Fruit fly (Drosophila melanogaster) whole organism, embryonic: ENCODE measurements around the gene Sap30.

Experiments used
- CG10431 ChIP-seq: fragments of 200-800 bp; sonication (Bioruptor generic); optimal IDR thresholded peaks from 3 replicates; lab custom pipeline; 2018; ENCODE audit warnings: missing biosample characterization, mild to moderate bottlenecking, missing genetic modification characterization
- CG12236 ChIP-seq: fragments of 200-800 bp; sonication (Bioruptor generic); optimal IDR thresholded peaks from 2 replicates; lab custom pipeline; 2016; ENCODE audit warnings: missing biosample characterization, missing genetic modification characterization
- CG12299 ChIP-seq: fragments of 200-800 bp; sonication (Bioruptor generic); optimal IDR thresholded peaks from 2 replicates; lab custom pipeline; 2018; ENCODE audit warnings: missing biosample characterization, mild to moderate bottlenecking, missing genetic modification characterization
- CG12744 ChIP-seq: fragments of 200-800 bp; sonication (Bioruptor generic); optimal IDR thresholded peaks from 2 replicates; lab custom pipeline; 2016; ENCODE audit warnings: missing biosample characterization, missing genetic modification characterization
- CG16815 ChIP-seq: fragments of 200-800 bp; sonication (Bioruptor generic); optimal IDR thresholded peaks from 3 replicates; lab custom pipeline; 2017; ENCODE audit warnings: missing biosample characterization, mild to moderate bottlenecking, missing genetic modification characterization
- CG18011 ChIP-seq: fragments of 200-800 bp; sonication (Bioruptor generic); optimal IDR thresholded peaks from 2 replicates; lab custom pipeline; 2017; ENCODE audit warnings: missing biosample characterization, missing genetic modification characterization, mild to moderate bottlenecking, moderate library complexity, missing genotype
- CG30403 ChIP-seq: fragments of 200-800 bp; sonication (Bioruptor generic); optimal IDR thresholded peaks from 3 replicates; lab custom pipeline; 2016; ENCODE audit warnings: missing biosample characterization, missing genetic modification characterization
- CG31388 ChIP-seq: fragments of 200-800 bp; sonication (Bioruptor generic); optimal IDR thresholded peaks from 2 replicates; lab custom pipeline; 2016; ENCODE audit warnings: missing biosample characterization, missing genetic modification characterization
- CG3995 ChIP-seq: fragments of 200-800 bp; sonication (Bioruptor generic); optimal IDR thresholded peaks from 3 replicates; lab custom pipeline; 2016; ENCODE audit warnings: missing biosample characterization, missing genetic modification characterization
- CG4730 ChIP-seq: fragments of 200-800 bp; sonication (Bioruptor generic); IDR thresholded peaks from 2 replicates; pipeline ENCODE4 v1.3.6; 2022; ENCODE audit warnings: missing biosample characterization, missing genetic modification characterization
- CG6254 ChIP-seq: fragments of 200-800 bp; sonication (Bioruptor generic); optimal IDR thresholded peaks from 3 replicates; lab custom pipeline; 2017; ENCODE audit warnings: mild to moderate bottlenecking, missing biosample characterization, missing genetic modification reagents, missing genetic modification characterization
- CG6683 ChIP-seq: fragments of 200-800 bp; sonication (Bioruptor generic); optimal IDR thresholded peaks from 2 replicates; lab custom pipeline; 2017; ENCODE audit warnings: missing biosample characterization, mild to moderate bottlenecking, missing genetic modification characterization, missing genetic modification reagents
- CG8388 ChIP-seq: fragments of 200-800 bp; sonication (Bioruptor generic); optimal IDR thresholded peaks from 2 replicates; lab custom pipeline; 2019; ENCODE audit warnings: missing biosample characterization, mild to moderate bottlenecking, missing genetic modification characterization, moderate library complexity
- CG9817 ChIP-seq: fragments of 200-800 bp; sonication (Bioruptor generic); optimal IDR thresholded peaks from 2 replicates; lab custom pipeline; 2018; ENCODE audit warnings: missing biosample characterization, mild to moderate bottlenecking, missing genetic modification characterization, moderate library complexity
- CTCF ChIP-seq: fragments of 200-800 bp; sonication (Bioruptor generic); optimal IDR thresholded peaks from 2 replicates; lab custom pipeline; 2017; ENCODE audit warnings: missing biosample characterization, mild to moderate bottlenecking, missing genetic modification characterization, moderate library complexity
- CoRest ChIP-seq: fragments of 200-800 bp; sonication (Bioruptor generic); optimal IDR thresholded peaks from 3 replicates; lab custom pipeline; 2018; ENCODE audit warnings: missing biosample characterization, mild to moderate bottlenecking, missing genetic modification characterization, moderate library complexity
- CrebB ChIP-seq: fragments of 200-800 bp; sonication (Bioruptor generic); optimal IDR thresholded peaks from 3 replicates; lab custom pipeline; 2018; ENCODE audit warnings: missing biosample characterization, mild to moderate bottlenecking, missing genetic modification characterization
- D19A ChIP-seq: fragments of 200-800 bp; optimal IDR thresholded peaks from 3 replicates; lab custom pipeline; 2019; ENCODE audit warnings: missing biosample characterization, mild to moderate bottlenecking, missing genetic modification characterization, moderate library complexity
- Fer2 ChIP-seq: fragments of 200-800 bp; sonication (Bioruptor generic); optimal IDR thresholded peaks from 2 replicates; lab custom pipeline; 2018; ENCODE audit warnings: missing biosample characterization, mild to moderate bottlenecking, missing genetic modification characterization, moderate library complexity
- HLH3B ChIP-seq: fragments of 200-800 bp; sonication (Bioruptor generic); IDR thresholded peaks from 2 replicates; pipeline ENCODE4 v1.3.6; 2022; ENCODE audit warnings: missing biosample characterization, missing genetic modification characterization
- HLHmδ ChIP-seq: fragments of 200-800 bp; sonication (Bioruptor generic); optimal IDR thresholded peaks from 2 replicates; lab custom pipeline; 2018; ENCODE audit warnings: missing biosample characterization, mild to moderate bottlenecking, missing genetic modification characterization, moderate library complexity
- Hmr ChIP-seq: fragments of 200-800 bp; sonication (Bioruptor generic); optimal IDR thresholded peaks from 3 replicates; lab custom pipeline; 2017; ENCODE audit warnings: mild to moderate bottlenecking, missing biosample characterization, missing genetic modification reagents, missing genetic modification characterization
- Hr39 ChIP-seq: fragments of >200 bp; optimal IDR thresholded peaks from 2 replicates; lab custom pipeline; 2017
- Lhr ChIP-seq: fragments of 200-800 bp; sonication (Bioruptor generic); optimal IDR thresholded peaks from 3 replicates; lab custom pipeline; 2017; ENCODE audit warnings: mild to moderate bottlenecking, missing biosample characterization, missing genetic modification reagents, missing genetic modification characterization
- Myb ChIP-seq: fragments of 200-800 bp; sonication (Bioruptor generic); optimal IDR thresholded peaks from 2 replicates; lab custom pipeline; 2016; ENCODE audit warnings: missing biosample characterization, missing genetic modification characterization
- NC2α ChIP-seq: fragments of 200-800 bp; sonication (Bioruptor generic); optimal IDR thresholded peaks from 2 replicates; lab custom pipeline; 2016; ENCODE audit warnings: missing biosample characterization, missing genetic modification characterization
- Opbp ChIP-seq: fragments of 200-800 bp; sonication (Bioruptor generic); IDR thresholded peaks from 3 replicates; pipeline ENCODE4 v1.3.6; 2022; ENCODE audit warnings: missing biosample characterization, missing genetic modification characterization; ENCODE audit not compliant: partially characterized antibody
- Rx ChIP-seq: fragments of 200-800 bp; sonication (Bioruptor generic); IDR thresholded peaks from 2 replicates; pipeline ENCODE4 v1.3.6; 2022; ENCODE audit warnings: missing biosample characterization, missing genetic modification characterization
- Sry-δ ChIP-seq: fragments of 200-800 bp; sonication (Bioruptor generic); optimal IDR thresholded peaks from 2 replicates; lab custom pipeline; 2016; ENCODE audit warnings: missing biosample characterization, missing genetic modification characterization
- Tbp ChIP-seq: fragments of >200 bp; optimal IDR thresholded peaks from 2 replicates; lab custom pipeline; 2018; ENCODE audit warnings: missing biosample characterization, missing genetic modification characterization
- cato ChIP-seq: fragments of 200-800 bp; sonication (Bioruptor generic); optimal IDR thresholded peaks from 2 replicates; lab custom pipeline; 2016; ENCODE audit warnings: missing biosample characterization, missing genetic modification characterization, borderline replicate concordance
- chm ChIP-seq: fragments of 200-800 bp; sonication (Bioruptor generic); IDR thresholded peaks from 2 replicates; pipeline ENCODE4 v1.3.6; 2022; ENCODE audit warnings: missing biosample characterization, missing genetic modification characterization
- cwo ChIP-seq: fragments of 200-800 bp; sonication (Bioruptor generic); optimal IDR thresholded peaks from 3 replicates; lab custom pipeline; 2017; ENCODE audit warnings: missing biosample characterization, missing genetic modification characterization, mild to moderate bottlenecking, moderate library complexity, missing genetic modification reagents
- disco-r ChIP-seq: fragments of 200-800 bp; sonication (Bioruptor generic); optimal IDR thresholded peaks from 2 replicates; lab custom pipeline; 2016; ENCODE audit warnings: missing biosample characterization, missing genetic modification characterization
- emc ChIP-seq: fragments of 200-800 bp; sonication (Bioruptor generic); optimal IDR thresholded peaks from 2 replicates; lab custom pipeline; 2016; ENCODE audit warnings: missing biosample characterization, missing genetic modification characterization
- fd64A ChIP-seq: fragments of 200-800 bp; sonication (Bioruptor generic); optimal IDR thresholded peaks from 3 replicates; lab custom pipeline; 2018; ENCODE audit warnings: missing biosample characterization, mild to moderate bottlenecking, missing genetic modification characterization
- gem ChIP-seq: fragments of 200-800 bp; sonication (Bioruptor generic); optimal IDR thresholded peaks from 2 replicates; lab custom pipeline; 2019; ENCODE audit warnings: missing biosample characterization, mild to moderate bottlenecking, missing genetic modification characterization, moderate library complexity
- grau ChIP-seq: fragments of 200-800 bp; optimal IDR thresholded peaks from 3 replicates; lab custom pipeline; 2019; ENCODE audit warnings: missing biosample characterization, mild to moderate bottlenecking, missing genetic modification characterization, moderate library complexity
- jigr1 ChIP-seq: fragments of 200-800 bp; sonication (Bioruptor generic); IDR thresholded peaks from 3 replicates; pipeline ENCODE4 v1.3.6; 2022; ENCODE audit warnings: missing biosample characterization, missing genetic modification characterization
- lilli ChIP-seq: fragments of 200-800 bp; sonication (Bioruptor generic); optimal IDR thresholded peaks from 3 replicates; lab custom pipeline; 2016; ENCODE audit warnings: missing biosample characterization, missing genetic modification characterization
- luna ChIP-seq: fragments of 200-800 bp; sonication (Bioruptor generic); optimal IDR thresholded peaks from 2 replicates; lab custom pipeline; 2016; ENCODE audit warnings: missing biosample characterization, missing genetic modification characterization
- mirr ChIP-seq: fragments of 200-800 bp; sonication (Bioruptor generic); optimal IDR thresholded peaks from 3 replicates; lab custom pipeline; 2018; ENCODE audit warnings: missing biosample characterization, mild to moderate bottlenecking, missing genetic modification characterization
- pb ChIP-seq: fragments of 200-800 bp; sonication (Bioruptor generic); optimal IDR thresholded peaks from 3 replicates; lab custom pipeline; 2016; ENCODE audit warnings: missing biosample characterization, missing genetic modification characterization
- prd ChIP-seq, 3 experiments: fragments of >200 bp in 2 of 3; fragments of 200-800 bp in 1 of 3; sonication (Bioruptor generic) in 1 of 3; optimal IDR thresholded peaks in 2 of 3; IDR thresholded peaks in 1 of 3; 2 replicates in 2 of 3; 3 replicates in 1 of 3; pipeline versions ENCODE4 v1.3.6 to Lab custom; 2017 to 2022; ENCODE audit warnings: missing biosample characterization in 1 of 3, missing genetic modification characterization in 1 of 3
- repo ChIP-seq: fragments of 200-800 bp; sonication (Bioruptor generic); optimal IDR thresholded peaks from 2 replicates; lab custom pipeline; 2016; ENCODE audit warnings: missing biosample characterization, missing genetic modification characterization
- schlank ChIP-seq: fragments of 200-800 bp; sonication (Bioruptor generic); optimal IDR thresholded peaks from 2 replicates; lab custom pipeline; 2018; ENCODE audit warnings: missing biosample characterization, mild to moderate bottlenecking, missing genetic modification characterization
- sisA ChIP-seq: fragments of 200-800 bp; sonication (Bioruptor generic); IDR thresholded peaks from 2 replicates; pipeline ENCODE4 v1.3.6; 2022; ENCODE audit warnings: missing biosample characterization, missing genetic modification characterization
- stc ChIP-seq: fragments of 200-800 bp; sonication (Bioruptor generic); IDR thresholded peaks from 2 replicates; pipeline ENCODE4 v1.3.6; 2022; ENCODE audit warnings: missing biosample characterization, missing genetic modification characterization
- stwl ChIP-seq: fragments of 200-800 bp; sonication (Bioruptor generic); optimal IDR thresholded peaks from 3 replicates; lab custom pipeline; 2018; ENCODE audit warnings: missing biosample characterization, mild to moderate bottlenecking, missing genetic modification characterization, moderate library complexity
- unpg ChIP-seq: fragments of 200-800 bp; sonication (Bioruptor generic); optimal IDR thresholded peaks from 3 replicates; lab custom pipeline; 2018; ENCODE audit warnings: missing biosample characterization, mild to moderate bottlenecking, missing genetic modification characterization, moderate library complexity
- wdn ChIP-seq: fragments of 200-800 bp; sonication (Bioruptor generic); IDR thresholded peaks from 2 replicates; pipeline ENCODE4 v1.3.6; 2022; ENCODE audit warnings: missing biosample characterization, missing genetic modification characterization
- zen2 ChIP-seq: fragments of 200-800 bp; sonication (Bioruptor generic); IDR thresholded peaks from 3 replicates; pipeline ENCODE4 v1.3.6; 2022; ENCODE audit warnings: missing biosample characterization, missing genetic modification characterization; ENCODE audit not compliant: partially characterized antibody

The Sap30 gene

dm6 chrX:16781055-16781454 lies 6.0 kb upstream of the Sap30 start (continued):
- TF ChIP-seq repo (GFP tag; lab: Kevin White, UChicago) (no peak), emc (GFP tag; lab: Kevin White, UChicago) (no peak), Lhr (GFP tag; lab: Kevin White, UChicago) (no peak), CG16815 (GFP tag; lab: Kevin White, UChicago) (no peak), cwo (GFP tag; lab: Kevin White, UChicago) (peak; percentile 17), prd (optimal IDR thresholded peaks at IDR 0.05; lab: Kevin White, UChicago) (no peak), prd (GFP tag; IDR thresholded peaks at IDR 0.05; lab: Robert Waterston, UW) (0 out of 3 replicates have a peak, but pooled peaks have one; percentile 16), Fer2 (tag; lab: Kevin White, UChicago) (no peak), D19A (tag; lab: Kevin White, UChicago) (no peak), CG12236 (no peak), Myb (GFP tag; lab: Kevin White, UChicago) (peak; percentile 22), cato (GFP tag; lab: Kevin White, UChicago) (no peak), stwl (tag; lab: Kevin White, UChicago) (no peak), CrebB (tag; lab: Kevin White, UChicago) (no peak), HLH3B (GFP tag; lab: Robert Waterston, UW) (no peak), pb (GFP tag; lab: Kevin White, UChicago) (peak; percentile 29), unpg (peak; percentile 53), chm (0 out of 2 replicates have a peak, but pooled peaks have one; percentile 9), luna (GFP tag; lab: Kevin White, UChicago) (no peak), Sry-δ (GFP tag; lab: Kevin White, UChicago) (no peak), stc (GFP tag; lab: Robert Waterston, UW) (no peak), CG6254 (GFP tag; lab: Kevin White, UChicago) (no peak), CoRest (tag; lab: Kevin White, UChicago) (peak; percentile 46), CG30403 (peak; percentile 6), mirr (no peak), NC2α (no peak), schlank (tag; lab: Kevin White, UChicago) (no peak), wdn (GFP tag; lab: Robert Waterston, UW) (no peak), CG10431 (GFP tag; lab: Kevin White, UChicago) (no peak), Hmr (peak; percentile 15), CG12744 (GFP tag; lab: Kevin White, UChicago) (no peak), Tbp (GFP tag; lab: Kevin White, UChicago) (no peak), disco-r (GFP tag; lab: Kevin White, UChicago) (no peak), CG8388 (GFP tag; lab: Kevin White, UChicago) (no peak), sisA (GFP tag; lab: Robert Waterston, UW) (peak; percentile 21; the same call in 1 of the 2 replicates), CG6683 (GFP tag; lab: Kevin White, UChicago) (no peak), gem (tag; lab: Kevin White, UChicago) (peak; percentile 51), jigr1 (GFP tag; lab: Robert Waterston, UW) (no peak), CG31388 (GFP tag; lab: Kevin White, UChicago) (no peak), Rx (GFP tag; lab: Robert Waterston, UW) (peak; percentile 32; the same call in 1 of the 2 replicates), fd64A (GFP tag; lab: Kevin White, UChicago) (no peak), CG9817 (tag; lab: Kevin White, UChicago) (no peak), zen2 (no peak), CG4730 (GFP tag; lab: Robert Waterston, UW) (no peak), CTCF (GFP tag; lab: Kevin White, UChicago) (no peak), CG18011 (no peak), Opbp (no peak), Hr39 (lab: Kevin White, UChicago) (no peak), CG3995 (no peak), grau (tag; lab: Kevin White, UChicago) (peak; percentile 43), CG12299 (tag; lab: Kevin White, UChicago) (no peak), lilli (GFP tag; lab: Kevin White, UChicago) (peak; percentile 38), HLHmδ (GFP tag; lab: Kevin White, UChicago) (no peak)
